Worm (Caenorhabditis elegans) whole organism, L1 larva: Measurements from ENCODE around the gene cyp-13A8.

Source experiments
- C34B4.2 ChIP-seq: sonication (generic microtip); optimal IDR thresholded peaks from 2 replicates; lab custom pipeline; 2017; ENCODE audit warnings: mild to moderate bottlenecking, missing genetic modification characterization, missing compliant biosample characterization
- F16B12.6 ChIP-seq: fragments of 150-350 bp; optimal IDR thresholded peaks from 2 replicates; lab custom pipeline; 2014; ENCODE audit warnings: missing biosample characterization, missing genetic modification characterization
- Y116A8C.19 ChIP-seq: sonication (generic microtip); optimal IDR thresholded peaks from 2 replicates; lab custom pipeline; 2016; ENCODE audit warnings: missing compliant biosample characterization, missing genetic modification characterization, borderline replicate concordance
- alr-1 ChIP-seq: fragments of 200-800 bp; sonication (Bioruptor generic); optimal IDR thresholded peaks from 2 replicates; lab custom pipeline; 2018; ENCODE audit warnings: borderline replicate concordance, mild to moderate bottlenecking, missing genetic modification characterization, missing compliant biosample characterization
- ama-1 ChIP-seq: fragments of 150-350 bp; optimal IDR thresholded peaks from 2 replicates; lab custom pipeline; 2014
- ceh-82 ChIP-seq, 3 experiments: fragments of 150-350 bp in 1 of 3; sonication (generic microtip) in 2 of 3; optimal IDR thresholded peaks; 2 replicates each; lab custom pipeline; 2014 to 2017; ENCODE audit warnings: missing biosample characterization in 3 of 3, missing genetic modification characterization in 3 of 3
- ceh-88 ChIP-seq: fragments of 200-800 bp; sonication (Bioruptor generic); IDR thresholded peaks from 2 replicates; pipeline ENCODE4 v1.3.6; 2022; ENCODE audit warnings: missing genetic modification characterization, missing compliant biosample characterization
- ces-1 ChIP-seq: fragments of 150-350 bp; optimal IDR thresholded peaks from 2 replicates; lab custom pipeline; 2014; ENCODE audit warnings: missing biosample characterization, missing genetic modification reagents, missing genetic modification characterization
- dsc-1 ChIP-seq: sonication (generic microtip); optimal IDR thresholded peaks from 2 replicates; lab custom pipeline; 2016; ENCODE audit warnings: mild to moderate bottlenecking, missing genetic modification characterization, missing compliant biosample characterization
- efl-3 ChIP-seq: fragments of 200-800 bp; sonication (Bioruptor generic); optimal IDR thresholded peaks from 2 replicates; lab custom pipeline; 2018; ENCODE audit warnings: mild to moderate bottlenecking, missing genetic modification characterization, missing compliant biosample characterization
- egl-13 ChIP-seq: sonication (generic microtip); optimal IDR thresholded peaks from 2 replicates; lab custom pipeline; 2016; ENCODE audit warnings: missing genotype, missing genetic modification reagents, missing genetic modification characterization, missing compliant biosample characterization
- elt-3 ChIP-seq, 6 experiments: fragments of 150-350 bp in 1 of 6; sonication (generic microtip); optimal IDR thresholded peaks; 2 replicates each; lab custom pipeline; 2017 to 2018; ENCODE audit warnings: missing biosample characterization in 6 of 6, missing genetic modification characterization in 6 of 6, inconsistent platforms in 1 of 6
- fkh-4 ChIP-seq: sonication (generic microtip); optimal IDR thresholded peaks from 2 replicates; lab custom pipeline; 2016; ENCODE audit warnings: missing compliant biosample characterization, missing genetic modification characterization, borderline replicate concordance
- fkh-8 ChIP-seq: sonication (generic microtip); optimal IDR thresholded peaks from 2 replicates; lab custom pipeline; 2016; ENCODE audit warnings: mild to moderate bottlenecking, missing genetic modification characterization, missing compliant biosample characterization
- hlh-17 ChIP-seq: fragments of 200-800 bp; sonication (Bioruptor generic); optimal IDR thresholded peaks from 2 replicates; lab custom pipeline; 2018; ENCODE audit warnings: missing genetic modification characterization, mild to moderate bottlenecking, missing compliant biosample characterization, moderate library complexity, borderline replicate concordance
- hpl-2 ChIP-seq: fragments of 150-350 bp; optimal IDR thresholded peaks from 2 replicates; lab custom pipeline; 2014; ENCODE audit warnings: missing biosample characterization, missing genetic modification reagents, missing genetic modification characterization
- isw-1 ChIP-seq: fragments of 200-800 bp; sonication (Bioruptor generic); IDR thresholded peaks from 2 replicates; pipeline ENCODE4 v1.3.6; 2022; ENCODE audit warnings: missing genetic modification characterization, missing compliant biosample characterization
- lin-13 ChIP-seq: fragments of 150-350 bp; optimal IDR thresholded peaks from 2 replicates; lab custom pipeline; 2014; ENCODE audit warnings: missing biosample characterization, missing genetic modification reagents, missing genetic modification characterization
- lin-14 ChIP-seq: fragments of 200-800 bp; sonication (Bioruptor generic); optimal IDR thresholded peaks from 2 replicates; lab custom pipeline; 2018; ENCODE audit warnings: mild to moderate bottlenecking, missing genetic modification characterization, moderate library complexity, missing compliant biosample characterization
- lin-35 ChIP-seq, 2 experiments: fragments of 150-350 bp; optimal IDR thresholded peaks; 2 replicates each; lab custom pipeline; 2014; ENCODE audit warnings: missing biosample characterization in 2 of 2, missing genetic modification characterization in 2 of 2, missing genetic modification reagents in 2 of 2
- lin-39 ChIP-seq: fragments of 150-350 bp; optimal IDR thresholded peaks from 2 replicates; lab custom pipeline; 2014; ENCODE audit warnings: missing biosample characterization, missing genetic modification reagents, missing genetic modification characterization
- lsy-2 ChIP-seq, 2 experiments: fragments of 150-350 bp; optimal IDR thresholded peaks; 2 replicates each; lab custom pipeline; 2014; ENCODE audit warnings: missing biosample characterization in 2 of 2, missing genetic modification characterization in 2 of 2
- mef-2 ChIP-seq: fragments of 150-350 bp; optimal IDR thresholded peaks from 2 replicates; lab custom pipeline; 2014; ENCODE audit warnings: missing biosample characterization, missing genetic modification characterization
- mep-1 ChIP-seq: fragments of 150-350 bp; optimal IDR thresholded peaks from 2 replicates; lab custom pipeline; 2014; ENCODE audit warnings: missing biosample characterization, missing genetic modification characterization
- nhr-19 ChIP-seq: fragments of 200-800 bp; sonication (Bioruptor generic); conservative IDR thresholded peaks from 2 replicates; pipeline ENCODE4 v1.3.6; 2022; ENCODE audit warnings: missing genetic modification characterization, missing compliant biosample characterization
- nhr-47 ChIP-seq: sonication (generic microtip); optimal IDR thresholded peaks from 2 replicates; lab custom pipeline; 2016; ENCODE audit warnings: mild to moderate bottlenecking, missing genetic modification characterization, moderate library complexity, missing compliant biosample characterization
- nhr-77 ChIP-seq: fragments of 150-350 bp; optimal IDR thresholded peaks from 2 replicates; lab custom pipeline; 2014; ENCODE audit warnings: missing biosample characterization, missing genetic modification characterization
- nhr-84 ChIP-seq: sonication (generic microtip); optimal IDR thresholded peaks from 2 replicates; lab custom pipeline; 2017; ENCODE audit warnings: missing biosample characterization, missing genetic modification characterization
- nhr-90 ChIP-seq: sonication (generic microtip); optimal IDR thresholded peaks from 2 replicates; lab custom pipeline; 2016; ENCODE audit warnings: mild to moderate bottlenecking, missing genetic modification characterization, missing compliant biosample characterization; ENCODE audit not compliant: poor library complexity
- pag-3 ChIP-seq: sonication (generic microtip); optimal IDR thresholded peaks from 2 replicates; lab custom pipeline; 2017; ENCODE audit warnings: missing genetic modification characterization, mild to moderate bottlenecking, missing compliant biosample characterization, antibody characterized with exemption, borderline replicate concordance; ENCODE audit not compliant: insufficient read depth
- pax-3 ChIP-seq: fragments of 200-800 bp; sonication (Bioruptor generic); optimal IDR thresholded peaks from 2 replicates; lab custom pipeline; 2018; ENCODE audit warnings: mild to moderate bottlenecking, missing genetic modification characterization, moderate library complexity, missing compliant biosample characterization
- rnt-1 ChIP-seq: sonication (generic microtip); optimal IDR thresholded peaks from 2 replicates; lab custom pipeline; 2016; ENCODE audit warnings: mild to moderate bottlenecking, missing genetic modification characterization, moderate library complexity, missing compliant biosample characterization
- snu-23 ChIP-seq: sonication (generic microtip); optimal IDR thresholded peaks from 2 replicates; lab custom pipeline; 2016; ENCODE audit warnings: missing genetic modification characterization, missing compliant biosample characterization
- sox-4 ChIP-seq: sonication (generic microtip); optimal IDR thresholded peaks from 2 replicates; lab custom pipeline; 2016; ENCODE audit warnings: missing genetic modification characterization, missing compliant biosample characterization
- sptf-1 ChIP-seq: fragments of 150-350 bp; optimal IDR thresholded peaks from 2 replicates; lab custom pipeline; 2014; ENCODE audit warnings: missing biosample characterization, missing genetic modification characterization
- tbx-2 ChIP-seq: sonication (generic microtip); optimal IDR thresholded peaks from 2 replicates; lab custom pipeline; 2016; ENCODE audit warnings: missing genetic modification characterization, missing compliant biosample characterization
- tlp-1 ChIP-seq: fragments of 150-350 bp; optimal IDR thresholded peaks from 2 replicates; lab custom pipeline; 2014; ENCODE audit warnings: missing biosample characterization, missing genetic modification characterization
- unc-130 ChIP-seq: fragments of 150-350 bp; optimal IDR thresholded peaks from 2 replicates; lab custom pipeline; 2017; ENCODE audit warnings: missing biosample characterization, missing genetic modification characterization, inconsistent platforms
- unc-86 ChIP-seq: sonication (generic microtip); optimal IDR thresholded peaks from 2 replicates; lab custom pipeline; 2016; ENCODE audit warnings: missing genetic modification characterization, missing compliant biosample characterization
- vab-15 ChIP-seq: sonication (generic microtip); optimal IDR thresholded peaks from 2 replicates; lab custom pipeline; 2017; ENCODE audit warnings: missing genotype, mild to moderate bottlenecking, missing genetic modification characterization, missing compliant biosample characterization
- zag-1 ChIP-seq: fragments of 150-350 bp; optimal IDR thresholded peaks from 2 replicates; lab custom pipeline; 2014; ENCODE audit warnings: missing biosample characterization, missing genetic modification characterization

cyp-13A8 gene

DNA sequence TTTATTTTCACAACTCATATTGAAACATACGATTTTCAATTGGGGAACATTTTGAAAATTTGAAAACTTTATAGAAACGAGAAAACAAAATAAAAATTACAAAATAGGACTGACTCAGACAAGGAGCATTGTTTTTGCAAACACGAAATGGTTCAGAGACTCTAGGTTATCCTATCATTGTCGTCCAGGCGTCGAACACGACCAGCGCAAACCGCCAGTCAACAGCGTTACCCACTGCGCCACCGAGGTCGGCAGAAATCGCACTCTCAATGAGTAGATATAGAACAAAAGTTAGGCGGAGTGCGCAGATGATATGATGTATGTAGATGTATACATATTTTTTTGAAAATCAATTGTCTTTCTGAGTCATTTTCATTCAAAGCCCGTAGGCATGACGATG, 32.7 kb downstream of the cyp-13A8 start (continued):
- TF ChIP-seq isw-1 (GFP tag; lab: Robert Waterston, UW) (0 out of 2 replicates have a peak, but pooled peaks have one; percentile 1), unc-86 (tag; lab: Kevin White, UChicago) (peak; percentile 41), sox-4 (tag; lab: Kevin White, UChicago) (peak; percentile 52), snu-23 (GFP tag; lab: Kevin White, UChicago) (peak; percentile 72), pax-3 (tag; lab: Kevin White, UChicago) (peak; percentile 56), sptf-1 (tag; lab: Kevin White, UChicago) (no peak), lin-35 (GFP tag; optimal IDR thresholded peaks at IDR 0.05; lab: Kevin White, UChicago) (peak; percentile 48 to 68), zag-1 (tag; lab: Kevin White, UChicago) (no peak), nhr-77 (tag; lab: Kevin White, UChicago) (peak; percentile 52), nhr-90 (tag; lab: Kevin White, UChicago) (peak; percentile 76), lin-13 (GFP tag; lab: Kevin White, UChicago) (no peak), lsy-2 (tag; optimal IDR thresholded peaks at IDR 0.05; lab: Kevin White, UChicago) (peak; percentile 57 to 59), hlh-17 (GFP tag; lab: Kevin White, UChicago) (no peak), ceh-88 (GFP tag; lab: Robert Waterston, UW) (peak; percentile 61; the same call in 1 of the 2 replicates), dsc-1 (tag; lab: Kevin White, UChicago) (peak; percentile 82), F16B12.6 (peak; percentile 53), ama-1 (no peak), nhr-19 (GFP tag; lab: Robert Waterston, UW) (peak; percentile 65), alr-1 (no peak), efl-3 (no peak), hpl-2 (GFP tag; lab: Kevin White, UChicago) (no peak), lin-39 (tag; lab: Kevin White, UChicago) (no peak), tbx-2 (tag; lab: Kevin White, UChicago) (peak; percentile 66), tlp-1 (tag; lab: Kevin White, UChicago) (no peak), nhr-84 (tag; lab: Kevin White, UChicago) (no peak), mef-2 (tag; lab: Kevin White, UChicago) (no peak), ces-1 (GFP tag; lab: Kevin White, UChicago) (no peak), elt-3 (tag; optimal IDR thresholded peaks at IDR 0.05; lab: Kevin White, UChicago) (peak in 2 of 6 experiments; percentile 17 to 49), Y116A8C.19 (tag; lab: Kevin White, UChicago) (no peak), pag-3 (tag; lab: Kevin White, UChicago) (no peak), C34B4.2 (tag; lab: Kevin White, UChicago) (no peak), nhr-47 (peak; percentile 77), lin-14 (GFP tag; lab: Kevin White, UChicago) (peak; percentile 54), fkh-4 (tag; lab: Kevin White, UChicago) (no peak), egl-13 (tag; lab: Kevin White, UChicago) (peak; percentile 44), vab-15 (no peak)

DNA sequence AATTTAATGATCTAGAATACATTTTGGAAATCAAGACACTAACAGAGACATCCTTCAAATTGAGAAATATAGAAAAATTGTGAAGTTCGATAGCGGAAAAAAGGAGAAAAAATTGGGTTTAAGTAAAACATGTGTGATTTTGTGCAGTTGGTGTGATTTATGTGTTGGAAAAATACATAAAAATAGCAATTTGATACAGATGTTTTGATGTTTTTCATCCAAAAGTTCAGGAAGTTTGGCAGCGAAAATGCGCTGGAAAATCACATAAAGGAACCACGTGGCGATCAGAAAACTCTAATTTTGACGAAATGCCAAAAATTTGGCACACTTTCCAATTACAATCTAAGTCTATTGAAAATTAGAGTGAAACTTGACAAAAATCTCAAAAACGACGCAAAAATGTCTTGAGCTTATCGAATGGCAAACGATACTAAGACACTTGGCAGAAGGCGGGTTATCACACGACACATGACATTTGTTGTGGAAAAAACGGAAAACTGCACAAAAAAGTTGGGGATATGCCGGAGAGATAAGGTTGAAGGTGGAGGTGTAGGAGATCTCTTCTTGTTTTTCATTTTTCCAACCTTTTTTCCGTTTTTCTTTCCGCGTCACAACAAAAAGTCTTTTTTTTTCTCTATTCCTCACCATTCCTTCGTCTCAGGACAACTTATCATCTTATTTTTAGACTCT, 33.3 kb downstream of the cyp-13A8 start, which contains the start of gene ZK1321.4:
TSS of gene ZK1321.4 (minus strand) at position 51 of the 690 bp plus-strand sequence.
- TF ChIP-seq pag-3 (tag; lab: Kevin White, UChicago) (peak; percentile 97), dsc-1 (tag; lab: Kevin White, UChicago) (peak; percentile 77), fkh-4 (tag; lab: Kevin White, UChicago) (peak; percentile 4), fkh-8 (tag; lab: Kevin White, UChicago) (no peak), lin-14 (GFP tag; lab: Kevin White, UChicago) (peak; percentile 35), rnt-1 (tag; lab: Kevin White, UChicago) (peak; percentile 58), ceh-82 (tag; optimal IDR thresholded peaks at IDR 0.05; lab: Kevin White, UChicago) (no peak), unc-130 (tag; lab: Kevin White, UChicago) (peak; percentile 41), mep-1 (tag; lab: Kevin White, UChicago) (no peak)
